Fruit fly (Drosophila melanogaster) whole organism, embryonic: ENCODE results near the gene CG33511.

Experiments used
- CG10267 ChIP-seq: fragments of 200-800 bp; sonication (Bioruptor generic); optimal IDR thresholded peaks from 2 replicates; lab custom pipeline; 2018; ENCODE audit warnings: missing biosample characterization, mild to moderate bottlenecking, missing genetic modification characterization, moderate library complexity
- CG12236 ChIP-seq: fragments of 200-800 bp; sonication (Bioruptor generic); optimal IDR thresholded peaks from 2 replicates; lab custom pipeline; 2016; ENCODE audit warnings: missing biosample characterization, missing genetic modification characterization
- CG12744 ChIP-seq: fragments of 200-800 bp; sonication (Bioruptor generic); optimal IDR thresholded peaks from 2 replicates; lab custom pipeline; 2016; ENCODE audit warnings: missing biosample characterization, missing genetic modification characterization
- CG17385 ChIP-seq: fragments of 200-800 bp; sonication (Bioruptor generic); optimal IDR thresholded peaks from 3 replicates; lab custom pipeline; 2018; ENCODE audit warnings: missing biosample characterization, mild to moderate bottlenecking, missing genetic modification characterization
- CG17612 ChIP-seq: fragments of 200-800 bp; sonication (Bioruptor generic); IDR thresholded peaks from 2 replicates; pipeline ENCODE4 v1.3.6; 2022; ENCODE audit warnings: missing biosample characterization, missing genetic modification characterization
- CG17802 ChIP-seq: fragments of 200-800 bp; sonication (Bioruptor generic); optimal IDR thresholded peaks from 2 replicates; lab custom pipeline; 2018; ENCODE audit warnings: missing biosample characterization, mild to moderate bottlenecking, missing genetic modification characterization, moderate library complexity
- CG2116 ChIP-seq: fragments of 200-800 bp; sonication (Bioruptor generic); optimal IDR thresholded peaks from 3 replicates; lab custom pipeline; 2018; ENCODE audit warnings: missing biosample characterization, mild to moderate bottlenecking, missing genetic modification characterization
- CG3065 ChIP-seq: fragments of 200-800 bp; sonication (Bioruptor generic); optimal IDR thresholded peaks from 2 replicates; lab custom pipeline; 2016; ENCODE audit warnings: missing biosample characterization, missing genetic modification characterization
- CG3995 ChIP-seq: fragments of 200-800 bp; sonication (Bioruptor generic); optimal IDR thresholded peaks from 3 replicates; lab custom pipeline; 2016; ENCODE audit warnings: missing biosample characterization, missing genetic modification characterization
- CG5953 ChIP-seq: fragments of 200-800 bp; sonication (Bioruptor generic); IDR thresholded peaks from 2 replicates; pipeline ENCODE4 v1.3.6; 2022; ENCODE audit warnings: missing biosample characterization, missing genetic modification characterization
- CG6272 ChIP-seq: fragments of 200-800 bp; sonication (Bioruptor generic); IDR thresholded peaks from 2 replicates; pipeline ENCODE4 v1.3.6; 2022; ENCODE audit warnings: missing biosample characterization, missing genetic modification characterization
- CG7786 ChIP-seq: fragments of 200-800 bp; sonication (Bioruptor generic); optimal IDR thresholded peaks from 2 replicates; lab custom pipeline; 2016; ENCODE audit warnings: missing biosample characterization, missing genetic modification characterization
- CG8388 ChIP-seq: fragments of 200-800 bp; sonication (Bioruptor generic); optimal IDR thresholded peaks from 2 replicates; lab custom pipeline; 2019; ENCODE audit warnings: missing biosample characterization, mild to moderate bottlenecking, missing genetic modification characterization, moderate library complexity
- CG9797 ChIP-seq: fragments of 200-800 bp; sonication (Bioruptor generic); optimal IDR thresholded peaks from 3 replicates; lab custom pipeline; 2018; ENCODE audit warnings: missing biosample characterization, mild to moderate bottlenecking, missing genetic modification characterization
- CoRest ChIP-seq: fragments of 200-800 bp; sonication (Bioruptor generic); optimal IDR thresholded peaks from 3 replicates; lab custom pipeline; 2018; ENCODE audit warnings: missing biosample characterization, mild to moderate bottlenecking, missing genetic modification characterization, moderate library complexity
- Dad ChIP-seq: fragments of 200-800 bp; sonication (Bioruptor generic); optimal IDR thresholded peaks from 3 replicates; lab custom pipeline; 2016; ENCODE audit warnings: missing biosample characterization, missing genetic modification characterization
- Dfd ChIP-seq, 2 experiments: fragments of >200 bp; optimal IDR thresholded peaks; 2 replicates each; lab custom pipeline; 2017; ENCODE audit warnings: missing biosample characterization in 2 of 2, missing genetic modification characterization in 2 of 2
- Doc2 ChIP-seq: fragments of 200-800 bp; sonication (Bioruptor generic); IDR thresholded peaks from 2 replicates; pipeline ENCODE4 v1.3.6; 2022; ENCODE audit warnings: missing biosample characterization, missing genetic modification characterization
- Dp ChIP-seq: fragments of 200-800 bp; sonication (Bioruptor generic); optimal IDR thresholded peaks from 2 replicates; lab custom pipeline; 2018; ENCODE audit warnings: missing biosample characterization, mild to moderate bottlenecking, missing genetic modification characterization, moderate library complexity
- E2f2 ChIP-seq: fragments of 200-800 bp; sonication (Bioruptor generic); IDR thresholded peaks from 2 replicates; pipeline ENCODE4 v1.3.6; 2022; ENCODE audit warnings: missing biosample characterization, missing genetic modification characterization
- HLH3B ChIP-seq: fragments of 200-800 bp; sonication (Bioruptor generic); IDR thresholded peaks from 2 replicates; pipeline ENCODE4 v1.3.6; 2022; ENCODE audit warnings: missing biosample characterization, missing genetic modification characterization
- Hmr ChIP-seq: fragments of 200-800 bp; sonication (Bioruptor generic); optimal IDR thresholded peaks from 3 replicates; lab custom pipeline; 2017; ENCODE audit warnings: mild to moderate bottlenecking, missing biosample characterization, missing genetic modification reagents, missing genetic modification characterization
- MBD-R2 ChIP-seq: fragments of 200-800 bp; sonication (Bioruptor generic); IDR thresholded peaks from 2 replicates; pipeline ENCODE4 v1.3.6; 2022; ENCODE audit warnings: missing biosample characterization, missing genetic modification characterization
- Rfx ChIP-seq: fragments of 200-800 bp; sonication (Bioruptor generic); IDR thresholded peaks from 2 replicates; pipeline ENCODE4 v1.3.6; 2022; ENCODE audit warnings: missing biosample characterization, missing genetic modification characterization
- Sox100B ChIP-seq: fragments of 200-800 bp; sonication (Bioruptor generic); optimal IDR thresholded peaks from 3 replicates; lab custom pipeline; 2018; ENCODE audit warnings: missing biosample characterization, mild to moderate bottlenecking, missing genetic modification characterization
- Sry-β ChIP-seq: fragments of 200-800 bp; sonication (Bioruptor generic); optimal IDR thresholded peaks from 2 replicates; lab custom pipeline; 2018; ENCODE audit warnings: missing biosample characterization, mild to moderate bottlenecking, missing genetic modification characterization, moderate library complexity
- Stat92E ChIP-seq, 3 experiments: fragments of >200 bp in 2 of 3; fragments of 200-800 bp in 1 of 3; sonication (Bioruptor generic) in 1 of 3; optimal IDR thresholded peaks; 2 replicates each; lab custom pipeline; 2017 to 2019; ENCODE audit warnings: missing biosample characterization in 3 of 3, missing genetic modification characterization in 3 of 3, mild to moderate bottlenecking in 1 of 3, moderate library complexity in 1 of 3
- Vsx1 ChIP-seq: fragments of 200-800 bp; sonication (Bioruptor generic); optimal IDR thresholded peaks from 2 replicates; lab custom pipeline; 2017; ENCODE audit warnings: missing biosample characterization, mild to moderate bottlenecking, missing genetic modification characterization, missing genetic modification reagents
- abd-A ChIP-seq: fragments of 200-800 bp; sonication (Bioruptor generic); optimal IDR thresholded peaks from 3 replicates; lab custom pipeline; 2019; ENCODE audit warnings: missing biosample characterization, mild to moderate bottlenecking, missing genetic modification characterization, moderate library complexity
- amos ChIP-seq: fragments of 200-800 bp; sonication (Bioruptor generic); IDR thresholded peaks from 2 replicates; pipeline ENCODE4 v1.3.6; 2022; ENCODE audit warnings: missing biosample characterization, missing genetic modification characterization; ENCODE audit not compliant: partially characterized antibody
- bab2 ChIP-seq: fragments of 200-800 bp; sonication (Bioruptor generic); optimal IDR thresholded peaks from 2 replicates; lab custom pipeline; 2016; ENCODE audit warnings: missing biosample characterization, missing genetic modification characterization
- bcd ChIP-seq: fragments of 200-800 bp; sonication (Bioruptor generic); optimal IDR thresholded peaks from 2 replicates; lab custom pipeline; 2017; ENCODE audit warnings: missing biosample characterization, mild to moderate bottlenecking, missing genetic modification characterization
- cas ChIP-seq: fragments of 200-800 bp; sonication (Bioruptor generic); IDR thresholded peaks from 2 replicates; pipeline ENCODE4 v1.3.6; 2022; ENCODE audit warnings: missing biosample characterization, missing genetic modification characterization
- croc ChIP-seq: fragments of 200-800 bp; sonication (Bioruptor generic); conservative IDR thresholded peaks from 3 replicates; pipeline ENCODE4 v1.3.6; 2022; ENCODE audit warnings: missing biosample characterization, missing genetic modification characterization
- dmrt11E ChIP-seq: fragments of 200-800 bp; sonication (Bioruptor generic); optimal IDR thresholded peaks from 3 replicates; lab custom pipeline; 2018; ENCODE audit warnings: missing biosample characterization, mild to moderate bottlenecking, missing genetic modification characterization, moderate library complexity
- dpn ChIP-seq, 2 experiments: fragments of 200-800 bp; sonication (Bioruptor generic); optimal IDR thresholded peaks; 3 replicates each; lab custom pipeline; 2016; ENCODE audit warnings: missing biosample characterization in 2 of 2, missing genetic modification characterization in 2 of 2
- fu2 ChIP-seq: fragments of 200-800 bp; sonication (Bioruptor generic); optimal IDR thresholded peaks from 2 replicates; lab custom pipeline; 2016; ENCODE audit warnings: missing biosample characterization, missing genetic modification characterization
- gro ChIP-seq: fragments of 200-800 bp; sonication (Bioruptor generic); optimal IDR thresholded peaks from 2 replicates; lab custom pipeline; 2016; ENCODE audit warnings: missing biosample characterization, missing genetic modification characterization
- jumu ChIP-seq: fragments of 200-800 bp; sonication (Bioruptor generic); optimal IDR thresholded peaks from 3 replicates; lab custom pipeline; 2016; ENCODE audit warnings: missing biosample characterization, missing genetic modification characterization
- nmo ChIP-seq: fragments of 200-800 bp; sonication (Bioruptor generic); optimal IDR thresholded peaks from 2 replicates; lab custom pipeline; 2018; ENCODE audit warnings: missing biosample characterization, mild to moderate bottlenecking, missing genetic modification characterization, moderate library complexity
- psq ChIP-seq: fragments of 200-800 bp; sonication (Bioruptor generic); optimal IDR thresholded peaks from 2 replicates; lab custom pipeline; 2017; ENCODE audit warnings: missing biosample characterization, missing genetic modification characterization
- pzg ChIP-seq: fragments of 200-800 bp; sonication (Bioruptor generic); optimal IDR thresholded peaks from 3 replicates; lab custom pipeline; 2018; ENCODE audit warnings: missing biosample characterization, mild to moderate bottlenecking, missing genetic modification characterization, moderate library complexity
- repo ChIP-seq: fragments of 200-800 bp; sonication (Bioruptor generic); optimal IDR thresholded peaks from 2 replicates; lab custom pipeline; 2016; ENCODE audit warnings: missing biosample characterization, missing genetic modification characterization
- sd ChIP-seq: fragments of 200-800 bp; sonication (Bioruptor generic); optimal IDR thresholded peaks from 3 replicates; lab custom pipeline; 2018; ENCODE audit warnings: missing biosample characterization, mild to moderate bottlenecking, missing genetic modification characterization, moderate library complexity
- sens-2 ChIP-seq: fragments of 200-800 bp; sonication (Bioruptor generic); IDR thresholded peaks from 2 replicates; pipeline ENCODE4 v1.3.6; 2022; ENCODE audit warnings: missing biosample characterization, missing genetic modification characterization
- slbo ChIP-seq: fragments of 200-800 bp; sonication (Bioruptor generic); IDR thresholded peaks from 2 replicates; pipeline ENCODE4 v1.3.6; 2022; ENCODE audit warnings: missing biosample characterization, missing genetic modification characterization
- stwl ChIP-seq: fragments of 200-800 bp; sonication (Bioruptor generic); optimal IDR thresholded peaks from 3 replicates; lab custom pipeline; 2018; ENCODE audit warnings: missing biosample characterization, mild to moderate bottlenecking, missing genetic modification characterization, moderate library complexity
- trem ChIP-seq: fragments of 200-800 bp; optimal IDR thresholded peaks from 3 replicates; lab custom pipeline; 2019; ENCODE audit warnings: missing biosample characterization, mild to moderate bottlenecking, missing genetic modification characterization, moderate library complexity
- unc-4 ChIP-seq: fragments of 200-800 bp; sonication (Bioruptor generic); IDR thresholded peaks from 2 replicates; pipeline ENCODE4 v1.3.6; 2022; ENCODE audit warnings: missing biosample characterization, missing genetic modification characterization; ENCODE audit not compliant: partially characterized antibody
- yki ChIP-seq: fragments of >200 bp; optimal IDR thresholded peaks from 3 replicates; lab custom pipeline; 2018

CG33511 gene

DNA sequence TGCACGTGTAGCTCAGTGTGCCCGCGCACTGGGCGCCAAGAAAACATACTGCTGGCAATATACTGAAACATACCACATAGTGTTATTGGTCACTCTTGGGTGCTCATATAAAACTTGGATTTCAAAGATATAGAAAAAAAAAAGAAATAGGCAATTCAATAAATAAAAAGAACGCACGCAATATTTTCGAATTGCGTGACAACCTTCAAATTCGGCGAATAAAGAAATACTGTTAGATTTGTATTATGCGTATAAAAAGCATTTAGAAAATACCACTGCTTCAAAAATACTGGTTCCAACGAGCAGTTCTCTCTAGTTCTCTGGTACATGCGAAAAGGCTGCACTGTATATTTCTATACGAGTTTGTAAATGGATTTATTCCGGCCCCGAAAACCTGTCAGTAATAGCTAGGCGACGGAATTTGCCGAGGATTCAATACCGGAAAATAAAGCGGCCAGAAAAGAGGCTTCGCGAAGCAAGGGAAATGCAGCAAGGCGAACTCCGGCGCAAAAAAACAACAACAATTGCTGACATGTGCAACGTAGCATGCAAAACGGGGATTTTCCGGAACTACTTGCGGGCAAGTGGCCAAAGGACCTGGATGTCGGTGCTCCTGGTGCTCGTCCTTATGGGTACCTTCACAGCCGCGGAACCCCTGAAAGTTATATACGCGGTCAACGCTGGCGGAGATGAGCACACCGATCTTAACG lies 20.3 kb upstream of the CG33511 start, which contains the start of gene CG9257 (continued):
- no peak for TF ChIP-seq CG5953
- TF ChIP-seq CG12744: no peak
- peak; percentile 6 for TF ChIP-seq bab2 (GFP tag; lab: Kevin White, UChicago)
- TF ChIP-seq repo (GFP tag; lab: Kevin White, UChicago): no peak
- TF ChIP-seq dpn (GFP tag; optimal IDR thresholded peaks at IDR 0.05; lab: Kevin White, UChicago): no peak
- peak; percentile 64 for TF ChIP-seq fu2 (GFP tag; lab: Kevin White, UChicago)
- peak; percentile 0 for TF ChIP-seq CG7786 (GFP tag; lab: Kevin White, UChicago)
- 0 out of 2 replicates have a peak, but pooled peaks have one; percentile 9 for TF ChIP-seq Rfx (GFP tag; lab: Robert Waterston, UW)
- TF ChIP-seq Sox100B: no peak
- TF ChIP-seq CG17612 (GFP tag; lab: Robert Waterston, UW): no peak
- TF ChIP-seq cas (GFP tag; lab: Robert Waterston, UW): no peak
- peak; percentile 38 for TF ChIP-seq Hmr (GFP tag; lab: Kevin White, UChicago)
- TF ChIP-seq Vsx1: no peak
- TF ChIP-seq CG3995 (GFP tag; lab: Kevin White, UChicago): peak; percentile 73
- peak; percentile 34 for TF ChIP-seq gro (GFP tag; lab: Kevin White, UChicago)
- peak; percentile 45 for TF ChIP-seq nmo (GFP tag; lab: Kevin White, UChicago)
- no peak for TF ChIP-seq abd-A
- peak; percentile 44 for TF ChIP-seq CG8388 (GFP tag; lab: Kevin White, UChicago)
- no peak for TF ChIP-seq dmrt11E (tag; lab: Kevin White, UChicago)
- peak; percentile 60 for TF ChIP-seq stwl (tag; lab: Kevin White, UChicago)
- TF ChIP-seq sens-2 (GFP tag; lab: Robert Waterston, UW): no peak
- peak; percentile 20 for TF ChIP-seq CoRest (tag; lab: Kevin White, UChicago)
- peak; percentile 86 for TF ChIP-seq CG9797 (GFP tag; lab: Kevin White, UChicago)
- TF ChIP-seq pzg (GFP tag; lab: Kevin White, UChicago): peak; percentile 65
- no peak for TF ChIP-seq CG3065 (GFP tag; lab: Kevin White, UChicago)
- peak; percentile 62 for TF ChIP-seq E2f2 (GFP tag; lab: Robert Waterston, UW)
- TF ChIP-seq CG6272: 0 out of 2 replicates have a peak, but pooled peaks have one; percentile 5
- peak; percentile 66 for TF ChIP-seq Dp (GFP tag; lab: Kevin White, UChicago)
- TF ChIP-seq Doc2: no peak
- no peak for TF ChIP-seq croc (GFP tag; lab: Robert Waterston, UW)
- peak; percentile 46 for TF ChIP-seq CG10267
- peak; percentile 16; the same call in 1 of the 2 replicates for TF ChIP-seq slbo (GFP tag; lab: Robert Waterston, UW)
- TF ChIP-seq Sry-β (GFP tag; lab: Kevin White, UChicago): peak; percentile 4
- TF ChIP-seq CG17802 (tag; lab: Kevin White, UChicago): no peak
- TF ChIP-seq Stat92E (GFP tag; optimal IDR thresholded peaks at IDR 0.05; lab: Kevin White, UChicago): peak in 1 of 3 experiments; percentile 32
- TF ChIP-seq CG12236: no peak
- peak; percentile 23 for TF ChIP-seq trem (tag; lab: Kevin White, UChicago)
- TF ChIP-seq Dfd (GFP tag; optimal IDR thresholded peaks at IDR 0.05; lab: Kevin White, UChicago): no peak
- no peak for TF ChIP-seq Dad (GFP tag; lab: Kevin White, UChicago)
- TF ChIP-seq psq: no peak
- TF ChIP-seq amos (GFP tag; lab: Robert Waterston, UW): no peak
- TF ChIP-seq unc-4 (GFP tag; lab: Robert Waterston, UW): 0 out of 2 replicates have a peak, but pooled peaks have one; percentile 19
- TF ChIP-seq bcd (GFP tag; lab: Kevin White, UChicago): no peak
- TF ChIP-seq CG17385 (GFP tag; lab: Kevin White, UChicago): no peak
- no peak; the same call in none of the 2 replicates for TF ChIP-seq MBD-R2 (GFP tag; lab: Robert Waterston, UW)
- TF ChIP-seq jumu (GFP tag; lab: Kevin White, UChicago): no peak
- no peak for TF ChIP-seq yki (lab: Kevin White, UChicago)
- peak; percentile 36 for TF ChIP-seq CG2116 (GFP tag; lab: Kevin White, UChicago)
- TF ChIP-seq HLH3B (GFP tag; lab: Robert Waterston, UW): no peak
- TF ChIP-seq sd (tag; lab: Kevin White, UChicago): no peak
